Worm (Caenorhabditis elegans) whole organism, L2 larva: ENCODE results near the gene srw-48.
A peak's percentile ranks its signal among the peaks of the same experiment; 100 is the strongest.
"Not testable (repeated sequence)": the region's sequence is repeated elsewhere in the genome, so short reads cannot be mapped to it uniquely, and the experiment has no call there.

Source experiments
- F13H6.1 ChIP-seq: sonication (generic microtip); optimal IDR thresholded peaks from 2 replicates; lab custom pipeline; 2016; ENCODE audit warnings: missing genetic modification characterization, missing compliant biosample characterization
- R02D3.7 ChIP-seq: fragments of 150-350 bp; optimal IDR thresholded peaks from 2 replicates; lab custom pipeline; 2014; ENCODE audit warnings: missing biosample characterization, missing genetic modification characterization
- Y55F3AM.14 ChIP-seq: fragments of 200-800 bp; sonication (Bioruptor generic); optimal IDR thresholded peaks from 2 replicates; lab custom pipeline; 2018; ENCODE audit warnings: mild to moderate bottlenecking, missing genetic modification characterization, missing compliant biosample characterization
- ZK546.5 ChIP-seq: sonication (generic microtip); optimal IDR thresholded peaks from 2 replicates; lab custom pipeline; 2017; ENCODE audit warnings: missing biosample characterization, missing genetic modification characterization
- alr-1 ChIP-seq: fragments of 150-350 bp; optimal IDR thresholded peaks from 2 replicates; lab custom pipeline; 2014; ENCODE audit warnings: missing biosample characterization, missing genetic modification characterization
- ama-1 ChIP-seq: fragments of 150-350 bp; optimal IDR thresholded peaks from 2 replicates; lab custom pipeline; 2018; ENCODE audit warnings: inconsistent platforms
- blmp-1 ChIP-seq: sonication (generic microtip); optimal IDR thresholded peaks from 2 replicates; lab custom pipeline; 2017; ENCODE audit warnings: missing genetic modification characterization, mild to moderate bottlenecking, missing compliant biosample characterization, antibody characterized with exemption, moderate library complexity; ENCODE audit not compliant: insufficient read depth
- ceh-16 ChIP-seq: fragments of 150-350 bp; optimal IDR thresholded peaks from 2 replicates; lab custom pipeline; 2014; ENCODE audit warnings: missing biosample characterization, missing genetic modification characterization
- ceh-82 ChIP-seq: fragments of 150-350 bp; optimal IDR thresholded peaks from 2 replicates; lab custom pipeline; 2014; ENCODE audit warnings: missing biosample characterization, missing genetic modification characterization
- dmd-4 ChIP-seq: sonication (generic microtip); optimal IDR thresholded peaks from 2 replicates; lab custom pipeline; 2017; ENCODE audit warnings: missing biosample characterization, missing genetic modification characterization
- egl-27 ChIP-seq: sonication (generic microtip); optimal IDR thresholded peaks from 3 replicates; lab custom pipeline; 2017; ENCODE audit warnings: missing biosample characterization, missing genetic modification reagents, missing genetic modification characterization
- elt-1 ChIP-seq: fragments of 150-350 bp; optimal IDR thresholded peaks from 2 replicates; lab custom pipeline; 2014; ENCODE audit warnings: missing biosample characterization, missing genetic modification characterization
- elt-3 ChIP-seq: sonication (generic microtip); optimal IDR thresholded peaks from 2 replicates; lab custom pipeline; 2017; ENCODE audit warnings: missing biosample characterization, missing genetic modification characterization
- fos-1 ChIP-seq: fragments of 150-350 bp; optimal IDR thresholded peaks from 2 replicates; lab custom pipeline; 2014; ENCODE audit warnings: missing biosample characterization, missing genetic modification characterization
- gmeb-1 ChIP-seq: fragments of 150-350 bp; optimal IDR thresholded peaks from 2 replicates; lab custom pipeline; 2014; ENCODE audit warnings: missing biosample characterization, missing genetic modification characterization
- lin-11 ChIP-seq: fragments of 150-350 bp; sonication (generic microtip); optimal IDR thresholded peaks from 2 replicates; lab custom pipeline; 2014; ENCODE audit warnings: missing biosample characterization, missing genetic modification characterization, inconsistent platforms, mixed read lengths
- lin-39 ChIP-seq: fragments of 150-350 bp; optimal IDR thresholded peaks from 2 replicates; lab custom pipeline; 2014; ENCODE audit warnings: missing biosample characterization, missing genetic modification reagents, missing genetic modification characterization
- lsy-2 ChIP-seq, 2 experiments: fragments of 150-350 bp in 1 of 2; sonication (generic microtip) in 1 of 2; optimal IDR thresholded peaks; 2 replicates each; lab custom pipeline; 2014 to 2017; ENCODE audit warnings: missing biosample characterization in 2 of 2, missing genetic modification characterization in 2 of 2
- mab-5 ChIP-seq: fragments of 150-350 bp; optimal IDR thresholded peaks from 2 replicates; lab custom pipeline; 2014; ENCODE audit warnings: missing biosample characterization, missing genetic modification characterization
- mbf-1 ChIP-seq: sonication (generic microtip); optimal IDR thresholded peaks from 2 replicates; lab custom pipeline; 2017; ENCODE audit warnings: missing biosample characterization, missing genetic modification characterization
- mdl-1 ChIP-seq, 2 experiments: fragments of 150-350 bp in 1 of 2; sonication (generic microtip) in 1 of 2; optimal IDR thresholded peaks; 2 replicates each; lab custom pipeline; 2017; ENCODE audit warnings: missing biosample characterization in 2 of 2, missing genetic modification characterization in 2 of 2
- nhr-10 ChIP-seq: sonication (generic microtip); optimal IDR thresholded peaks from 2 replicates; lab custom pipeline; 2017; ENCODE audit warnings: missing biosample characterization, missing genetic modification characterization
- nhr-11 ChIP-seq: fragments of 150-350 bp; optimal IDR thresholded peaks from 2 replicates; lab custom pipeline; 2014; ENCODE audit warnings: missing biosample characterization, missing genetic modification characterization
- nhr-12 ChIP-seq: fragments of 150-350 bp; optimal IDR thresholded peaks from 2 replicates; lab custom pipeline; 2014; ENCODE audit warnings: missing biosample characterization, missing genetic modification characterization
- nhr-129 ChIP-seq: fragments of 150-350 bp; optimal IDR thresholded peaks from 2 replicates; lab custom pipeline; 2014; ENCODE audit warnings: missing biosample characterization, missing genetic modification characterization
- nhr-21 ChIP-seq: fragments of 150-350 bp; optimal IDR thresholded peaks from 2 replicates; lab custom pipeline; 2014; ENCODE audit warnings: missing biosample characterization, missing genetic modification characterization
- nhr-6 ChIP-seq: fragments of 150-350 bp; optimal IDR thresholded peaks from 2 replicates; lab custom pipeline; 2014; ENCODE audit warnings: missing biosample characterization, missing genetic modification characterization
- nhr-77 ChIP-seq: fragments of 150-350 bp; optimal IDR thresholded peaks from 2 replicates; lab custom pipeline; 2014; ENCODE audit warnings: missing biosample characterization, missing genetic modification characterization
- sem-4 ChIP-seq: fragments of 150-350 bp; optimal IDR thresholded peaks from 2 replicates; lab custom pipeline; 2014; ENCODE audit warnings: missing biosample characterization, missing genetic modification reagents, missing genetic modification characterization
- skn-1 ChIP-seq: sonication (generic microtip); optimal IDR thresholded peaks from 2 replicates; lab custom pipeline; 2017; ENCODE audit warnings: missing biosample characterization, missing genetic modification characterization
- sma-3 ChIP-seq: sonication (generic microtip); optimal IDR thresholded peaks from 2 replicates; lab custom pipeline; 2016; ENCODE audit warnings: missing genetic modification reagents, missing genetic modification characterization, missing compliant biosample characterization
- sma-9 ChIP-seq, 2 experiments: fragments of 150-350 bp in 1 of 2; sonication (generic microtip) in 1 of 2; optimal IDR thresholded peaks; 2 replicates each; lab custom pipeline; 2014 to 2016; ENCODE audit warnings: missing genetic modification characterization in 2 of 2, mild to moderate bottlenecking in 1 of 2, missing biosample characterization in 1 of 2, missing compliant biosample characterization in 1 of 2, missing genetic modification reagents in 1 of 2, moderate library complexity in 1 of 2
- unc-39 ChIP-seq: fragments of 150-350 bp; optimal IDR thresholded peaks from 2 replicates; lab custom pipeline; 2014; ENCODE audit warnings: missing biosample characterization, missing genetic modification characterization
- unc-55 ChIP-seq: fragments of 150-350 bp; sonication (generic microtip); optimal IDR thresholded peaks from 3 replicates; lab custom pipeline; 2014; ENCODE audit warnings: missing biosample characterization, missing genetic modification reagents, missing genetic modification characterization
- zag-1 ChIP-seq: fragments of 150-350 bp; optimal IDR thresholded peaks from 2 replicates; lab custom pipeline; 2014; ENCODE audit warnings: missing biosample characterization, missing genetic modification characterization
- ztf-11 ChIP-seq: sonication (generic microtip); optimal IDR thresholded peaks from 2 replicates; lab custom pipeline; 2017; ENCODE audit warnings: missing biosample characterization, missing genetic modification characterization
- ztf-4 ChIP-seq: fragments of 150-350 bp; optimal IDR thresholded peaks from 2 replicates; lab custom pipeline; 2014; ENCODE audit warnings: missing biosample characterization, missing genetic modification characterization

The srw-48 gene

ce11 chrV:16377849-16378248, 42.9 kb upstream of the srw-48 start, which contains the start of gene F13A7.1:
F13A7.1 (minus strand) TSS chrV:16377949.
- no peak for TF ChIP-seq nhr-6 (tag; lab: Kevin White, UChicago)
- TF ChIP-seq dmd-4, result no peak
- TF ChIP-seq ceh-82 (tag; lab: Kevin White, UChicago), result no peak
- TF ChIP-seq sem-4 (tag; lab: Kevin White, UChicago), result no peak
- TF ChIP-seq alr-1 (tag; lab: Kevin White, UChicago), result no peak
- no peak for TF ChIP-seq fos-1 (tag; lab: Kevin White, UChicago)
- TF ChIP-seq nhr-10 (tag; lab: Kevin White, UChicago), result no peak
- TF ChIP-seq R02D3.7, result no peak
- TF ChIP-seq skn-1 (tag; lab: Kevin White, UChicago), result no peak
- TF ChIP-seq elt-1 (tag; lab: Kevin White, UChicago), result no peak
- no peak for TF ChIP-seq lsy-2 (tag; optimal IDR thresholded peaks at IDR 0.05; lab: Kevin White, UChicago)
- TF ChIP-seq zag-1, result no peak
- TF ChIP-seq lin-39 (tag; lab: Kevin White, UChicago), result no peak

- TF ChIP-seq egl-27 (tag; lab: Kevin White, UChicago) (no peak), nhr-21 (tag; lab: Kevin White, UChicago) (no peak)
These were observed 37.8 kb upstream of the srw-48 start for ce11 chrV:16382949-16383348.

- TF ChIP-seq unc-39; zag-1; nhr-21 (tag; lab: Kevin White, UChicago): not testable (repeated sequence)
These were observed 37.1 kb upstream of the srw-48 start, which contains the start of gene F13A7.7 for ce11 chrV:16383729-16384128. F13A7.7 (minus strand) TSS chrV:16383829.

ce11 chrV:16388268-16388667, 32.5 kb upstream of the srw-48 start, which contains the start of gene sri-65:
sri-65 (minus strand) TSS chrV:16388368.
- TF ChIP-seq gmeb-1 (tag; lab: Kevin White, UChicago) (no peak), sma-3 (GFP tag; lab: Kevin White, UChicago) (no peak), lin-39 (tag; lab: Kevin White, UChicago) (no peak), skn-1 (tag; lab: Kevin White, UChicago) (no peak), ztf-11 (no peak), elt-3 (no peak), ceh-16 (tag; lab: Kevin White, UChicago) (no peak), nhr-77 (tag; lab: Kevin White, UChicago) (no peak), nhr-11 (tag; lab: Kevin White, UChicago) (no peak), fos-1 (tag; lab: Kevin White, UChicago) (no peak), ZK546.5 (tag; lab: Kevin White, UChicago) (no peak), mab-5 (no peak), ztf-4 (tag; lab: Kevin White, UChicago) (no peak), ama-1 (lab: Kevin White, UChicago) (no peak)

- TF ChIP-seq zag-1, result no peak
- TF ChIP-seq skn-1 (tag; lab: Kevin White, UChicago), result no peak
- TF ChIP-seq nhr-129, result peak; percentile 5
- TF ChIP-seq fos-1 (tag; lab: Kevin White, UChicago), result peak; percentile 49
- no peak for TF ChIP-seq nhr-6 (tag; lab: Kevin White, UChicago)
- TF ChIP-seq mab-5, result no peak
- TF ChIP-seq ama-1 (lab: Kevin White, UChicago), result no peak
- TF ChIP-seq mdl-1 (tag; optimal IDR thresholded peaks at IDR 0.05; lab: Kevin White, UChicago), result no peak
- no peak for TF ChIP-seq elt-3
- TF ChIP-seq unc-55 (GFP tag; lab: Kevin White, UChicago), result no peak
- TF ChIP-seq nhr-12 (tag; lab: Kevin White, UChicago), result no peak
- no peak for TF ChIP-seq dmd-4
- no peak for TF ChIP-seq mbf-1 (tag; lab: Kevin White, UChicago)
- peak; percentile 77 for TF ChIP-seq sma-9 (GFP tag; optimal IDR thresholded peaks at IDR 0.05; lab: Kevin White, UChicago)
- TF ChIP-seq sma-9 (tag; optimal IDR thresholded peaks at IDR 0.05; lab: Kevin White, UChicago), result no peak
These were observed 30.1 kb upstream of the srw-48 start, which contains the start of gene gst-44 for ce11 chrV:16390655-16391054. gst-44 (plus strand) TSS chrV:16390891.

- no peak for TF ChIP-seq unc-55 (GFP tag; lab: Kevin White, UChicago)
- TF ChIP-seq ama-1 (lab: Kevin White, UChicago), result no peak
- no peak for TF ChIP-seq gmeb-1 (tag; lab: Kevin White, UChicago)
- no peak for TF ChIP-seq sem-4 (tag; lab: Kevin White, UChicago)
- TF ChIP-seq F13H6.1, result no peak
- no peak for TF ChIP-seq nhr-10 (tag; lab: Kevin White, UChicago)
- TF ChIP-seq ceh-16 (tag; lab: Kevin White, UChicago), result no peak
- TF ChIP-seq blmp-1 (tag; lab: Kevin White, UChicago), result no peak
- no peak for TF ChIP-seq Y55F3AM.14 (GFP tag; lab: Kevin White, UChicago)
- TF ChIP-seq lin-11 (tag; lab: Kevin White, UChicago), result no peak
- TF ChIP-seq elt-3, result no peak
- no peak for TF ChIP-seq lin-39 (tag; lab: Kevin White, UChicago)
- no peak for TF ChIP-seq nhr-77 (tag; lab: Kevin White, UChicago)
- no peak for TF ChIP-seq mdl-1 (tag; optimal IDR thresholded peaks at IDR 0.05; lab: Kevin White, UChicago)
These were observed 27.1 kb upstream of the srw-48 start, which contains the start of gene srd-63 for ce11 chrV:16393728-16394127. srd-63 (minus strand) TSS chrV:16393828.
